Worm (Caenorhabditis elegans) whole organism, L2 larva: ENCODE results near the gene clec-176.

Experiments
- F13H6.1 ChIP-seq: sonication (generic microtip); optimal IDR thresholded peaks from 2 replicates; lab custom pipeline; 2016; ENCODE audit warnings: missing genetic modification characterization, missing compliant biosample characterization
- R02D3.7 ChIP-seq: fragments of 150-350 bp; optimal IDR thresholded peaks from 2 replicates; lab custom pipeline; 2014; ENCODE audit warnings: missing biosample characterization, missing genetic modification characterization
- Y55F3AM.14 ChIP-seq: fragments of 200-800 bp; sonication (Bioruptor generic); optimal IDR thresholded peaks from 2 replicates; lab custom pipeline; 2018; ENCODE audit warnings: mild to moderate bottlenecking, missing genetic modification characterization, missing compliant biosample characterization
- ZK546.5 ChIP-seq: sonication (generic microtip); optimal IDR thresholded peaks from 2 replicates; lab custom pipeline; 2017; ENCODE audit warnings: missing biosample characterization, missing genetic modification characterization
- alr-1 ChIP-seq: fragments of 150-350 bp; optimal IDR thresholded peaks from 2 replicates; lab custom pipeline; 2014; ENCODE audit warnings: missing biosample characterization, missing genetic modification characterization
- aly-2 ChIP-seq: fragments of 150-350 bp; optimal IDR thresholded peaks from 2 replicates; lab custom pipeline; 2014; ENCODE audit warnings: missing biosample characterization, missing genetic modification characterization
- ama-1 ChIP-seq: fragments of 150-350 bp; optimal IDR thresholded peaks from 2 replicates; lab custom pipeline; 2018; ENCODE audit warnings: inconsistent platforms
- blmp-1 ChIP-seq: sonication (generic microtip); optimal IDR thresholded peaks from 2 replicates; lab custom pipeline; 2017; ENCODE audit warnings: missing genetic modification characterization, mild to moderate bottlenecking, missing compliant biosample characterization, antibody characterized with exemption, moderate library complexity; ENCODE audit not compliant: insufficient read depth
- ceh-16 ChIP-seq: fragments of 150-350 bp; optimal IDR thresholded peaks from 2 replicates; lab custom pipeline; 2014; ENCODE audit warnings: missing biosample characterization, missing genetic modification characterization
- ceh-82 ChIP-seq: fragments of 150-350 bp; optimal IDR thresholded peaks from 2 replicates; lab custom pipeline; 2014; ENCODE audit warnings: missing biosample characterization, missing genetic modification characterization
- dmd-4 ChIP-seq: sonication (generic microtip); optimal IDR thresholded peaks from 2 replicates; lab custom pipeline; 2017; ENCODE audit warnings: missing biosample characterization, missing genetic modification characterization
- egl-27 ChIP-seq: sonication (generic microtip); optimal IDR thresholded peaks from 3 replicates; lab custom pipeline; 2017; ENCODE audit warnings: missing biosample characterization, missing genetic modification reagents, missing genetic modification characterization
- elt-3 ChIP-seq: sonication (generic microtip); optimal IDR thresholded peaks from 2 replicates; lab custom pipeline; 2017; ENCODE audit warnings: missing biosample characterization, missing genetic modification characterization
- fos-1 ChIP-seq: fragments of 150-350 bp; optimal IDR thresholded peaks from 2 replicates; lab custom pipeline; 2014; ENCODE audit warnings: missing biosample characterization, missing genetic modification characterization
- gmeb-1 ChIP-seq: fragments of 150-350 bp; optimal IDR thresholded peaks from 2 replicates; lab custom pipeline; 2014; ENCODE audit warnings: missing biosample characterization, missing genetic modification characterization
- lin-11 ChIP-seq: fragments of 150-350 bp; sonication (generic microtip); optimal IDR thresholded peaks from 2 replicates; lab custom pipeline; 2014; ENCODE audit warnings: missing biosample characterization, missing genetic modification characterization, inconsistent platforms, mixed read lengths
- lin-13 ChIP-seq: fragments of 150-350 bp; optimal IDR thresholded peaks from 2 replicates; lab custom pipeline; 2014; ENCODE audit warnings: missing biosample characterization, missing genetic modification reagents, missing genetic modification characterization
- lin-39 ChIP-seq: fragments of 150-350 bp; optimal IDR thresholded peaks from 2 replicates; lab custom pipeline; 2014; ENCODE audit warnings: missing biosample characterization, missing genetic modification reagents, missing genetic modification characterization
- lsy-2 ChIP-seq, 2 experiments: fragments of 150-350 bp in 1 of 2; sonication (generic microtip) in 1 of 2; optimal IDR thresholded peaks; 2 replicates each; lab custom pipeline; 2014 to 2017; ENCODE audit warnings: missing biosample characterization in 2 of 2, missing genetic modification characterization in 2 of 2
- mab-5 ChIP-seq: fragments of 150-350 bp; optimal IDR thresholded peaks from 2 replicates; lab custom pipeline; 2014; ENCODE audit warnings: missing biosample characterization, missing genetic modification characterization
- mdl-1 ChIP-seq, 2 experiments: fragments of 150-350 bp in 1 of 2; sonication (generic microtip) in 1 of 2; optimal IDR thresholded peaks; 2 replicates each; lab custom pipeline; 2017; ENCODE audit warnings: missing biosample characterization in 2 of 2, missing genetic modification characterization in 2 of 2
- nhr-10 ChIP-seq: sonication (generic microtip); optimal IDR thresholded peaks from 2 replicates; lab custom pipeline; 2017; ENCODE audit warnings: missing biosample characterization, missing genetic modification characterization
- nhr-11 ChIP-seq: fragments of 150-350 bp; optimal IDR thresholded peaks from 2 replicates; lab custom pipeline; 2014; ENCODE audit warnings: missing biosample characterization, missing genetic modification characterization
- nhr-12 ChIP-seq: fragments of 150-350 bp; optimal IDR thresholded peaks from 2 replicates; lab custom pipeline; 2014; ENCODE audit warnings: missing biosample characterization, missing genetic modification characterization
- nhr-21 ChIP-seq: fragments of 150-350 bp; optimal IDR thresholded peaks from 2 replicates; lab custom pipeline; 2014; ENCODE audit warnings: missing biosample characterization, missing genetic modification characterization
- nhr-23 ChIP-seq: fragments of 150-350 bp; optimal IDR thresholded peaks from 2 replicates; lab custom pipeline; 2014; ENCODE audit warnings: missing biosample characterization, missing genetic modification reagents, missing genetic modification characterization
- nhr-237 ChIP-seq: fragments of 150-350 bp; optimal IDR thresholded peaks from 2 replicates; lab custom pipeline; 2014; ENCODE audit warnings: missing biosample characterization, missing genetic modification characterization
- nhr-6 ChIP-seq: fragments of 150-350 bp; optimal IDR thresholded peaks from 2 replicates; lab custom pipeline; 2014; ENCODE audit warnings: missing biosample characterization, missing genetic modification characterization
- nhr-77 ChIP-seq: fragments of 150-350 bp; optimal IDR thresholded peaks from 2 replicates; lab custom pipeline; 2014; ENCODE audit warnings: missing biosample characterization, missing genetic modification characterization
- skn-1 ChIP-seq: sonication (generic microtip); optimal IDR thresholded peaks from 2 replicates; lab custom pipeline; 2017; ENCODE audit warnings: missing biosample characterization, missing genetic modification characterization
- sma-3 ChIP-seq: sonication (generic microtip); optimal IDR thresholded peaks from 2 replicates; lab custom pipeline; 2016; ENCODE audit warnings: missing genetic modification reagents, missing genetic modification characterization, missing compliant biosample characterization
- sma-9 ChIP-seq, 2 experiments: fragments of 150-350 bp in 1 of 2; sonication (generic microtip) in 1 of 2; optimal IDR thresholded peaks; 2 replicates each; lab custom pipeline; 2014 to 2016; ENCODE audit warnings: missing genetic modification characterization in 2 of 2, mild to moderate bottlenecking in 1 of 2, missing biosample characterization in 1 of 2, missing compliant biosample characterization in 1 of 2, missing genetic modification reagents in 1 of 2, moderate library complexity in 1 of 2
- unc-39 ChIP-seq: fragments of 150-350 bp; optimal IDR thresholded peaks from 2 replicates; lab custom pipeline; 2014; ENCODE audit warnings: missing biosample characterization, missing genetic modification characterization
- unc-55 ChIP-seq: fragments of 150-350 bp; sonication (generic microtip); optimal IDR thresholded peaks from 3 replicates; lab custom pipeline; 2014; ENCODE audit warnings: missing biosample characterization, missing genetic modification reagents, missing genetic modification characterization
- unc-62 ChIP-seq: fragments of 150-350 bp; optimal IDR thresholded peaks from 2 replicates; lab custom pipeline; 2014; ENCODE audit warnings: missing biosample characterization, missing genetic modification reagents, missing genetic modification characterization
- ztf-1 ChIP-seq: fragments of 200-800 bp; sonication (Bioruptor generic); conservative IDR thresholded peaks from 2 replicates; pipeline ENCODE4 v1.3.6; 2022; ENCODE audit warnings: missing genetic modification characterization, missing compliant biosample characterization

The clec-176 gene

DNA sequence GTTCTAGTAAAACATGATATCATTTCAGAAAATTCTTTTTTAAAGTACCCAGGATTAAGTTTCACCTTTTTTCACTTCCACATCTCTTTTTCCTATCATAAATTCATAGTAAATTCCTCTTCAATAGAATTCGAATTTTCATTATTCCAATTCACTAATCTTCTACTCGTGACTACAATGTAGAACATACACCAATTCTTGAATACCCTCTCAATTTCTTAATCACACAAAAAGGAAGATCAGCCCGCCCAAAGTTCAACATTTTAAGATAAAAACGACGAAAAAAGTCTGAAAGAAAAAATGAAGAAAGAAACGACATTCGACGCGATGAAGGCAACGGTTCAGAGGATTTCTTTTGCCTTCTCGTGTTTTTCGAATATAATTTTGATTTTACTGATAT is 30.0 kb upstream of the clec-176 start, which contains the start of gene str-163:
str-163 (plus strand) TSS at position 301 of the 400 bp plus-strand sequence.
- TF ChIP-seq nhr-77 (tag; lab: Kevin White, UChicago), result no peak
- no peak for TF ChIP-seq mab-5 (tag; lab: Kevin White, UChicago)
- no peak for TF ChIP-seq blmp-1 (tag; lab: Kevin White, UChicago)
- TF ChIP-seq Y55F3AM.14 (GFP tag; lab: Kevin White, UChicago), result no peak
- TF ChIP-seq sma-3 (GFP tag; lab: Kevin White, UChicago), result no peak
- TF ChIP-seq dmd-4, result no peak
- no peak for TF ChIP-seq nhr-12 (tag; lab: Kevin White, UChicago)
- TF ChIP-seq R02D3.7 (tag; lab: Kevin White, UChicago), result no peak
- TF ChIP-seq egl-27, result no peak
- TF ChIP-seq unc-55, result no peak
- no peak for TF ChIP-seq mdl-1 (tag; optimal IDR thresholded peaks at IDR 0.05; lab: Kevin White, UChicago)
- no peak for TF ChIP-seq skn-1
- no peak for TF ChIP-seq lin-11 (tag; lab: Kevin White, UChicago)
- TF ChIP-seq F13H6.1 (tag; lab: Kevin White, UChicago), result no peak
- TF ChIP-seq unc-39 (tag; lab: Kevin White, UChicago), result no peak
- no peak for TF ChIP-seq aly-2 (tag; lab: Kevin White, UChicago)
- TF ChIP-seq fos-1 (tag; lab: Kevin White, UChicago), result no peak
- no peak for TF ChIP-seq nhr-6 (tag; lab: Kevin White, UChicago)
- no peak for TF ChIP-seq nhr-23 (tag; lab: Kevin White, UChicago)

DNA sequence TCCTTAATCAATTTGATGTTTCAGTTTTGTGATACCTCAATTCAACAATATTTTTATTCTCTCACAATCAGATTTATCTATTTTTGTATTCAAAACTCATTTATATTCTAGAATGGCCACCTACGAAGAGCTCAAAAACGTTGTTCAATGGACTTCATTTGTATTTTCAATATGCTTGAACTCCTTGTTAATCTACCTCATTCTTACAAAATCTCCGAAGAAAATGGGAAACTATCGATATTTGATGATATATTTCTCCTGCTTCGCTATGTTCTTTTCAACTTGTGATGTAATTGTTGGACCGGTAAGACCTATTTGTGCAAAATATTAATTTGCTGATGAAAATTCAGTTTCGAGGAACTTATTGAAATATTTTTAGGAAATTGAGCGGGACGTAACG is 23.2 kb upstream of the clec-176 start, which contains the start of gene str-164:
str-164 (plus strand) TSS at position 113 of the 400 bp plus-strand sequence.
- TF ChIP-seq alr-1 (tag; lab: Kevin White, UChicago), result no peak
- no peak for TF ChIP-seq nhr-12 (tag; lab: Kevin White, UChicago)
- TF ChIP-seq nhr-237 (tag; lab: Kevin White, UChicago), result no peak
- TF ChIP-seq lin-13 (GFP tag; lab: Kevin White, UChicago), result no peak
- no peak for TF ChIP-seq ceh-16 (tag; lab: Kevin White, UChicago)
- TF ChIP-seq unc-62, result no peak
- TF ChIP-seq ama-1, result no peak
- TF ChIP-seq ZK546.5 (tag; lab: Kevin White, UChicago), result no peak
- TF ChIP-seq Y55F3AM.14 (GFP tag; lab: Kevin White, UChicago), result no peak
- TF ChIP-seq fos-1 (tag; lab: Kevin White, UChicago), result no peak
- TF ChIP-seq ztf-1, result no peak
- TF ChIP-seq nhr-6 (tag; lab: Kevin White, UChicago), result no peak
- TF ChIP-seq egl-27, result no peak
- TF ChIP-seq nhr-10 (tag; lab: Kevin White, UChicago), result no peak
- no peak for TF ChIP-seq lin-39
- TF ChIP-seq mdl-1 (tag; optimal IDR thresholded peaks at IDR 0.05; lab: Kevin White, UChicago), result no peak
- no peak for TF ChIP-seq sma-9 (GFP tag; optimal IDR thresholded peaks at IDR 0.05; lab: Kevin White, UChicago)
- TF ChIP-seq sma-9 (tag; optimal IDR thresholded peaks at IDR 0.05; lab: Kevin White, UChicago), result no peak

DNA sequence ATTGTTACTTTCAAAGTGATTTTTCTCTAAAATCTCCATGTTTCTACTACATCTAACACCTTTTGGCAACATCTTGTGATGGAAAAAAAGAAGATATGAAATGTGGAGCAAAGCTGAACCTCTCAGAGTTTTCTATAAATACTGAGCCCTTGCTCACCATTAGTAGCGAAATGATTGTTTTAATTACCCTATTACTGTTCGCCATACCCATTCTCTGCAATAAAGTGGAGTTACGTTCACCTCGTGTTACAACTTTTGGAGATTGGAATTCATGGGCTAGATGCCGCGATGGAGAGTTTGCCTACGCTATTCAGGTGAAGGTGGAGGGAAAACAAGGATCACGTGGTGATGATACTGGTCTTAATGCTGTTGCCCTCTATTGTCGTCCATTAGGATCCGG is 20.0 kb upstream of the clec-176 start, which contains the start of gene txt-3:
txt-3 (plus strand) TSS at position 125 of the 400 bp plus-strand sequence.
- no peak for TF ChIP-seq nhr-21 (tag; lab: Kevin White, UChicago)
- no peak for TF ChIP-seq mab-5 (tag; lab: Kevin White, UChicago)
- no peak for TF ChIP-seq sma-9 (GFP tag; optimal IDR thresholded peaks at IDR 0.05; lab: Kevin White, UChicago)
- TF ChIP-seq sma-9 (tag; optimal IDR thresholded peaks at IDR 0.05; lab: Kevin White, UChicago), result no peak
- no peak for TF ChIP-seq Y55F3AM.14 (GFP tag; lab: Kevin White, UChicago)
- no peak for TF ChIP-seq unc-39 (tag; lab: Kevin White, UChicago)
- TF ChIP-seq unc-62, result no peak

DNA sequence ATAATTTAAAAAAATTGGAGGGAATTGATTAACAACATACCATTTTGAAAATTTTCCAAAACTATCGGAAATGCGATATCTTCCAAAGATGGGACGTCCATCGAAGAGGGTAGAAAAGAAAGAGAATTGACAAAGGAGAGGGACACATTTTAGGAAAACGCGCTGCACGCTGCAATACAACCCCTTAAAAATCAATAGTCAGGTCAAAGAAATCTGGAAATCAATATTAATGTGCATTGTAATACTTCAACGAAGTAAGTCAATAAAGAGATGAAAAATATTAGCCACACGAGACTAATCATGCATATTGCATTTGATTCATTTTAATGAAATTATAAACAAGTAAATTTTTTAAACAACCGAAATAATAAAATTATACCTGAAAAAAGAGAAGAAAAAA is 14.4 kb upstream of the clec-176 start, which contains the start of gene Y9C9A.13:
Y9C9A.13 (minus strand) TSS at position 101 of the 400 bp plus-strand sequence.
- TF ChIP-seq sma-3 (GFP tag; lab: Kevin White, UChicago), result no peak
- no peak for TF ChIP-seq mdl-1 (tag; optimal IDR thresholded peaks at IDR 0.05; lab: Kevin White, UChicago)
- TF ChIP-seq nhr-11 (tag; lab: Kevin White, UChicago), result no peak
- no peak for TF ChIP-seq ceh-16 (tag; lab: Kevin White, UChicago)
- TF ChIP-seq ama-1, result no peak
- no peak for TF ChIP-seq nhr-23 (tag; lab: Kevin White, UChicago)

ce11 chrIV:4975995-4976394 is 7.9 kb upstream of the clec-176 start, which contains the start of gene Y9C9A.16:
TSS of gene Y9C9A.16 (minus strand) at chrIV:4976125.
- TF ChIP-seq blmp-1 (tag; lab: Kevin White, UChicago), result no peak
- TF ChIP-seq nhr-12 (tag; lab: Kevin White, UChicago), result no peak
- no peak for TF ChIP-seq ama-1
- TF ChIP-seq aly-2 (tag; lab: Kevin White, UChicago), result no peak
- TF ChIP-seq ceh-82 (tag; lab: Kevin White, UChicago), result no peak
- no peak for TF ChIP-seq elt-3 (tag; lab: Kevin White, UChicago)
- TF ChIP-seq lsy-2 (tag; optimal IDR thresholded peaks at IDR 0.05; lab: Kevin White, UChicago), result no peak
- TF ChIP-seq F13H6.1 (tag; lab: Kevin White, UChicago), result no peak
- no peak for TF ChIP-seq unc-62
- TF ChIP-seq lin-11 (tag; lab: Kevin White, UChicago), result no peak
- no peak for TF ChIP-seq skn-1
- no peak for TF ChIP-seq mab-5 (tag; lab: Kevin White, UChicago)
- TF ChIP-seq gmeb-1 (tag; lab: Kevin White, UChicago), result no peak
